Worm (Caenorhabditis elegans): ENCODE results near the gene kqt-3.

kqt-3 gene

DNA sequence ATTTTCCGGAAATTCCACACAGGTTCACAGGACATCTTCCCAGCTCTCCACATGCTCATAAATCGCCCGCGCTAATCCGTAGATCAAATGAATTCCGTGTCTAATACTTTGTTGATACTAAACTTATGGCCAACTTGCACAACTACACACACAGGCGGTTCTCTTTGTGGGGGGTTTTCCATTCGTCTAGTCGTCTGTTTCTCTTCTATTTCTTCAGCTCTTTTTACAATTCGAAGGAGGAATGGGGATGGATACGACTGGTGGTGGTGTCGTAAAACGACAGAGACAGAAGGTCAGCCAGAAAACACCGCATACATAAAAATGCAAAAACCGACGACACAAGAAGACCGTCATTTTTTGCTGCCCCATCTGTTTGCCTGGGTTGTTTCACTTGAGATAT lies 43.3 kb downstream of the kqt-3 start (continued):
- TF ChIP-seq aly-2 (tag; optimal IDR thresholded peaks at IDR 0.05) (no peak), irx-1 (tag; optimal IDR thresholded peaks at IDR 0.05) (no peak), unc-86 (tag; optimal IDR thresholded peaks at IDR 0.05) (no peak), lin-15B (tag; optimal IDR thresholded peaks at IDR 0.05) (no peak)

DNA sequence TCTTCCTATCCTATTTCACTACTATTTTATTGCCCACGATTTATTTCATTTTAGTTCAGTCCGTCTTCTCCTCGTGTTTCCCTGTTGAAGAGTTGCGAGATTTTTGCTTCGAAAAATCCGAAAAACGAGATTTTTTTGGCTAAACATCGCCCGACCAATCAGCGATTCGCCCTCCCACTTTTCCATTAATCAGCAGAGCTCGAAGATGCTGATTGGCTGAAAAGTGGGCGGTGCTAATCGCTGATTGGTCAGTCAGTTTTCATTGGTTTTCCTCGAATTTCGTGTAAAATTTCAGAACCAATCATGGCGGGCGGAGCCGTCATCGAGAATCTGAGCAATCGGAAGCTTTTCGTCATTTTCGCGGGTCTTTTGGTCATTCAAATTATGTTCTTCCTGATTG lies 45.4 kb downstream of the kqt-3 start, which contains the start of gene mig-14:
Gene mig-14 (plus strand): TSS at position 290 of the 400 bp plus-strand sequence.
- TF ChIP-seq nhr-20 (tag; optimal IDR thresholded peaks at IDR 0.05) (no peak), fkh-4 (tag; optimal IDR thresholded peaks at IDR 0.05; ENCODE audit: borderline replicate concordance) (no peak), dsc-1 (tag; optimal IDR thresholded peaks at IDR 0.05) (peak; percentile 55), xbp-1 (tag; optimal IDR thresholded peaks at IDR 0.05) (peak; percentile 7)

DNA sequence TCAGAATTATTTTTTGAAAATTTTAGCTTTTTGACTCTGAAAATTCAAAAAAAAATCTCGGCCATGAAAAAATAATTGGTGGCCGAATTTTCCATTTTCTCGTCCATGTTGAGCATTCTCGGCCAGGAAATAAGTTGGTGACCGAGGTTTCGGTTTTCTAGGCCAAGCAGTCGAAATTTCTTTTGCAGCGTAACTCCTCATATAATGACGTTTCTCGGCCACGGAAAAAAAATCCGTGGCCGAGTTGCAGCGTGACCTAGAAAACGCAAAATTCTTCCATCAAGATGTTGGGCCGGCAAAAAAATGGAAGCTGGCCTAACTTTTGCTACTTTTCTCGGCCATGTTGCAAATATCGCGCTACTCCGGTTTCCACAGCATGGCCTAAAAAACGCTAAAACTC lies 54.0 kb downstream of the kqt-3 start:
- no peak for TF ChIP-seq efl-1 (optimal IDR thresholded peaks at IDR 0.05)
- peak in 1 of 2 experiments; percentile 76 for TF ChIP-seq efl-1 (GFP tag; optimal IDR thresholded peaks at IDR 0.05 in 1 of 2)
- no peak for TF ChIP-seq rnt-1 (tag; optimal IDR thresholded peaks at IDR 0.05)

DNA sequence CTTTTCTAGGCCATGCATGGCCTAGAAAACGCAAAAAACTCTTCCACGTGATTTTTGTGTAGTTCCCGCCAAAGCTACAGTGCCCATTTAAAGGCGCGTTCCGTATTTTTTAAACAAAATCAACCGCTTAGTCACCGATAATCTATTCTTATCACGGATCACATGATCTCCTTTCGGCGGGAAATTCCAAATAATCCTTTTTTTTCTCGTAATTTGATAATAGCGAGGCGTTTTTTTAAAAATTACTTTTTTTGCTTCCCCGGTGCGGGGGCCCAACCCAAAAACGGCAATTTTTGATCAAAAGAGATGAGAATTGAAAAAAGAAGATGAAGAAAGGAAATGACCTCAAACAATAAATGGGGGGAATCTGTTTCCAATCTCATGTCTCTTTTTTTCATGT lies 54.9 kb downstream of the kqt-3 start:
- TF ChIP-seq ces-1 (GFP tag; optimal IDR thresholded peaks at IDR 0.05) (no peak), isw-1 (GFP tag; IDR thresholded peaks at IDR 0.05) (no peak), nhr-76 (tag; optimal IDR thresholded peaks at IDR 0.05) (no peak), nhr-77 (tag; optimal IDR thresholded peaks at IDR 0.05) (no peak), blmp-1 (tag; optimal IDR thresholded peaks at IDR 0.05) (peak; percentile 65), unc-62 (GFP tag; optimal IDR thresholded peaks at IDR 0.05) (no peak), ztf-4 (tag; optimal IDR thresholded peaks at IDR 0.05) (no peak), nhr-85 (tag) (peak; percentile 84), hlh-4 (tag; optimal IDR thresholded peaks at IDR 0.05) (no peak), elt-2 (tag; optimal IDR thresholded peaks at IDR 0.05) (no peak), tlp-1 (tag; optimal IDR thresholded peaks at IDR 0.05) (no peak), fkh-8 (tag; optimal IDR thresholded peaks at IDR 0.05) (no peak), swsn-7 (tag; optimal IDR thresholded peaks at IDR 0.05) (no peak), sup-37 (GFP tag; optimal IDR thresholded peaks at IDR 0.05) (no peak), lin-13 (GFP tag; optimal IDR thresholded peaks at IDR 0.05) (no peak), hlh-17 (GFP tag; optimal IDR thresholded peaks at IDR 0.05; ENCODE audit: borderline replicate concordance) (no peak), aly-2 (tag; optimal IDR thresholded peaks at IDR 0.05) (no peak), Y116A8C.19 (tag; optimal IDR thresholded peaks at IDR 0.05; ENCODE audit: borderline replicate concordance) (no peak), hpl-2 (GFP tag; optimal IDR thresholded peaks at IDR 0.05) (no peak), vab-15 (tag; optimal IDR thresholded peaks at IDR 0.05) (no peak), pqm-1 (tag; optimal IDR thresholded peaks at IDR 0.05) (no peak), mab-9 (GFP tag; IDR thresholded peaks at IDR 0.05) (no peak), nhr-11 (tag; optimal IDR thresholded peaks at IDR 0.05) (no peak), mdl-1 (tag; optimal IDR thresholded peaks at IDR 0.05) (peak in 1 of 2 experiments; percentile 13), snu-23 (GFP tag; optimal IDR thresholded peaks at IDR 0.05) (peak; percentile 43), ets-5 (GFP tag; IDR thresholded peaks at IDR 0.05) (no peak), xbp-1 (tag; optimal IDR thresholded peaks at IDR 0.05) (no peak), elt-3 (tag; optimal IDR thresholded peaks at IDR 0.05) (peak in 2 of 6 experiments; percentile 11 to 41), egl-27 (tag; optimal IDR thresholded peaks at IDR 0.05) (no peak), efl-1 (optimal IDR thresholded peaks at IDR 0.05) (no peak), efl-1 (GFP tag; optimal IDR thresholded peaks at IDR 0.05 in 1 of 2) (peak in 1 of 2 experiments; percentile 90), lsy-2 (tag; optimal IDR thresholded peaks at IDR 0.05) (peak in 1 of 2 experiments; percentile 9), dsc-1 (tag; optimal IDR thresholded peaks at IDR 0.05) (peak; percentile 29), aha-1 (tag; optimal IDR thresholded peaks at IDR 0.05) (no peak), snpc-4 (tag; optimal IDR thresholded peaks at IDR 0.05) (no peak), nhr-20 (tag; optimal IDR thresholded peaks at IDR 0.05) (peak; percentile 47), unc-30 (tag; optimal IDR thresholded peaks at IDR 0.05) (no peak), C04F5.9 (tag; optimal IDR thresholded peaks at IDR 0.05) (no peak), nhr-237 (tag; optimal IDR thresholded peaks at IDR 0.05) (no peak), unc-86 (tag; optimal IDR thresholded peaks at IDR 0.05) (no peak), lin-35 (GFP tag; optimal IDR thresholded peaks at IDR 0.05) (peak in 1 of 2 experiments; percentile 31)
